Worm (Caenorhabditis elegans) whole organism, L4 larva: Measurements from ENCODE around the gene B0286.1.

ENCODE experiments used
- D1046.2 ChIP-seq: fragments of 200-800 bp; sonication (Bioruptor generic); IDR thresholded peaks from 2 replicates; pipeline ENCODE4 v1.3.6; 2022; ENCODE audit warnings: missing genetic modification characterization, missing compliant biosample characterization
- F10B5.3 ChIP-seq: sonication (generic microtip); optimal IDR thresholded peaks from 2 replicates; lab custom pipeline; 2016; ENCODE audit warnings: mild to moderate bottlenecking, missing genetic modification characterization, missing compliant biosample characterization
- F49E8.2 ChIP-seq: sonication (generic microtip); optimal IDR thresholded peaks from 2 replicates; lab custom pipeline; 2016; ENCODE audit warnings: missing compliant biosample characterization, mild to moderate bottlenecking, missing genetic modification characterization, borderline replicate concordance
- Y48G9A.11 ChIP-seq: fragments of 200-800 bp; sonication (Bioruptor generic); IDR thresholded peaks from 2 replicates; pipeline ENCODE4 v1.3.6; 2022; ENCODE audit warnings: missing genetic modification reagents, missing genetic modification characterization, missing compliant biosample characterization
- aha-1 ChIP-seq: fragments of 150-350 bp; peaks from one replicate; lab custom pipeline; 2014; ENCODE audit warnings: missing biosample characterization, missing genetic modification characterization
- ama-1 ChIP-seq: fragments of 150-350 bp; optimal IDR thresholded peaks from 2 replicates; lab custom pipeline; 2014; ENCODE audit warnings: inconsistent platforms, mixed read lengths
- ceh-20 ChIP-seq: fragments of 200-800 bp; sonication (Bioruptor generic); IDR thresholded peaks from 2 replicates; pipeline ENCODE4 v1.3.6; 2022; ENCODE audit warnings: missing genetic modification reagents, missing genetic modification characterization, missing compliant biosample characterization
- ceh-28 ChIP-seq: fragments of 150-350 bp; optimal IDR thresholded peaks from 2 replicates; lab custom pipeline; 2014; ENCODE audit warnings: missing biosample characterization, missing genetic modification reagents, missing genetic modification characterization
- ceh-44 ChIP-seq: fragments of 200-800 bp; sonication (Bioruptor generic); IDR thresholded peaks from 2 replicates; pipeline ENCODE4 v1.3.6; 2022; ENCODE audit warnings: missing genetic modification reagents, missing genetic modification characterization, missing compliant biosample characterization
- ceh-62 ChIP-seq: sonication (generic microtip); optimal IDR thresholded peaks from 2 replicates; lab custom pipeline; 2017; ENCODE audit warnings: missing biosample characterization, missing genetic modification characterization
- cey-2 ChIP-seq: sonication (generic microtip); optimal IDR thresholded peaks from 3 replicates; lab custom pipeline; 2017; ENCODE audit warnings: missing genetic modification characterization, mild to moderate bottlenecking, missing compliant biosample characterization, antibody characterized with exemption, borderline replicate concordance; ENCODE audit not compliant: insufficient read depth
- daf-16 ChIP-seq, 3 experiments: sonication (generic microtip); optimal IDR thresholded peaks; 2 replicates each; lab custom pipeline; 2016 to 2017; ENCODE audit warnings: missing genetic modification characterization in 3 of 3, missing genetic modification reagents in 3 of 3, mild to moderate bottlenecking in 2 of 3, missing compliant biosample characterization in 2 of 3, missing biosample characterization in 1 of 3, moderate library complexity in 1 of 3
- dmd-8 ChIP-seq: fragments of 200-800 bp; sonication (Bioruptor generic); IDR thresholded peaks from 2 replicates; pipeline ENCODE4 v1.3.6; 2022; ENCODE audit warnings: missing genetic modification characterization, missing compliant biosample characterization
- dpl-1 ChIP-seq: fragments of 150-350 bp; optimal IDR thresholded peaks from 2 replicates; lab custom pipeline; 2014; ENCODE audit warnings: missing biosample characterization, missing genetic modification reagents, missing genetic modification characterization
- egl-27 ChIP-seq: sonication (generic microtip); optimal IDR thresholded peaks from 3 replicates; lab custom pipeline; 2017; ENCODE audit warnings: missing biosample characterization, missing genetic modification reagents, missing genetic modification characterization
- lin-15B ChIP-seq: fragments of 150-350 bp; sonication (generic microtip); optimal IDR thresholded peaks from 3 replicates; lab custom pipeline; 2014; ENCODE audit warnings: missing biosample characterization, missing genetic modification characterization
- lin-29 ChIP-seq: fragments of 200-800 bp; sonication (Bioruptor generic); IDR thresholded peaks from 2 replicates; pipeline ENCODE4 v1.3.6; 2022; ENCODE audit warnings: missing genetic modification reagents, missing genetic modification characterization, missing compliant biosample characterization
- lin-38 ChIP-seq: fragments of 200-800 bp; sonication (Bioruptor generic); IDR thresholded peaks from 2 replicates; pipeline ENCODE4 v1.3.6; 2022; ENCODE audit warnings: missing genetic modification reagents, missing genetic modification characterization, missing compliant biosample characterization
- mxl-2 ChIP-seq: fragments of 200-800 bp; sonication (Bioruptor generic); conservative IDR thresholded peaks from 2 replicates; pipeline ENCODE4 v1.3.6; 2022; ENCODE audit warnings: missing genetic modification reagents, missing genetic modification characterization, missing compliant biosample characterization
- nhr-102 ChIP-seq: sonication (generic microtip); optimal IDR thresholded peaks from 2 replicates; lab custom pipeline; 2016; ENCODE audit warnings: mild to moderate bottlenecking, missing genetic modification characterization, moderate library complexity, missing compliant biosample characterization
- nhr-28 ChIP-seq: fragments of 150-350 bp; optimal IDR thresholded peaks from 2 replicates; lab custom pipeline; 2014; ENCODE audit warnings: missing biosample characterization, missing genetic modification characterization
- php-3 ChIP-seq: fragments of 200-800 bp; sonication (Bioruptor generic); IDR thresholded peaks from 2 replicates; pipeline ENCODE4 v1.3.6; 2022; ENCODE audit warnings: missing genetic modification reagents, missing genetic modification characterization, missing compliant biosample characterization
- saeg-2 ChIP-seq: fragments of 200-800 bp; sonication (Bioruptor generic); IDR thresholded peaks from 2 replicates; pipeline ENCODE4 v1.3.6; 2022; ENCODE audit warnings: missing genetic modification reagents, missing genetic modification characterization, missing compliant biosample characterization
- snpc-1.2 ChIP-seq: fragments of 200-800 bp; sonication (Bioruptor generic); IDR thresholded peaks from 2 replicates; pipeline ENCODE4 v1.3.6; 2022; ENCODE audit warnings: missing genetic modification reagents, missing genetic modification characterization, missing compliant biosample characterization
- tra-1 ChIP-seq: fragments of 200-800 bp; sonication (Bioruptor generic); IDR thresholded peaks from 2 replicates; pipeline ENCODE4 v1.3.6; 2022; ENCODE audit warnings: missing genetic modification reagents, missing genetic modification characterization, missing compliant biosample characterization
- unc-39 ChIP-seq: sonication (generic microtip); optimal IDR thresholded peaks from 2 replicates; lab custom pipeline; 2017; ENCODE audit warnings: missing biosample characterization, missing genetic modification characterization
- unc-62 ChIP-seq, 3 experiments: fragments of 150-350 bp in 1 of 3; sonication (generic microtip); optimal IDR thresholded peaks in 2 of 3; peaks in 1 of 3; 1 replicate in 1 of 3; 2 replicates in 2 of 3; lab custom pipeline; 2014 to 2017; ENCODE audit warnings: missing biosample characterization in 3 of 3, missing genetic modification characterization in 3 of 3, missing genetic modification reagents in 3 of 3, missing genotype in 1 of 3
- zfp-2 ChIP-seq: sonication (generic microtip); optimal IDR thresholded peaks from 2 replicates; lab custom pipeline; 2016; ENCODE audit warnings: mild to moderate bottlenecking, missing genetic modification characterization, missing compliant biosample characterization
- ztf-7 ChIP-seq: fragments of 150-350 bp; optimal IDR thresholded peaks from 2 replicates; lab custom pipeline; 2014; ENCODE audit warnings: missing biosample characterization, missing genetic modification characterization

Gene B0286.1

DNA sequence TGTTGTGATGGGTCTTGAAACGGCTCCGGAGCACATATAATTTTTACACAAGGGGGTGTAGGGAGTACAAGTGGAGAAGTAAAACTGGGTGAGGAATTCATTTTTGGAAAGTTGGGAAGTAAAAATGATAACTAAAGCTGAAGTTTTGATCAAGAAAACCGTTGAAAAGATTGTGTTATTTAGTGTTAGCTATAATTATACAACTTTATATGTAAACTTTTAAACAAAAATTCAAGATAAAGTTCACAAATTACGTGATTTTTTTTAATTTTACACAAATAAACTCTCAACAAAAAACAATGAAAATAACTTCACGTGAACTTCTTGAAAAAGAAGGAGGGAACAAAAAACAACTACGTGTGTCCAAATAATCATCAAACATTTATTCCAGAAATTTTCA, 23.1 kb upstream of the B0286.1 start, which contains the start of the genes H20J04.7 and H20J04.1:
H20J04.7 (minus strand) TSS at position 101 of the 400 bp plus-strand sequence.
H20J04.1 (plus strand) TSS at position 397 of the 400 bp plus-strand sequence.
- no peak for TF ChIP-seq egl-27 (tag; lab: Kevin White, UChicago)
- no peak for TF ChIP-seq dmd-8 (GFP tag; lab: Robert Waterston, UW)
- TF ChIP-seq, all 104 proteins: peak for 0

DNA sequence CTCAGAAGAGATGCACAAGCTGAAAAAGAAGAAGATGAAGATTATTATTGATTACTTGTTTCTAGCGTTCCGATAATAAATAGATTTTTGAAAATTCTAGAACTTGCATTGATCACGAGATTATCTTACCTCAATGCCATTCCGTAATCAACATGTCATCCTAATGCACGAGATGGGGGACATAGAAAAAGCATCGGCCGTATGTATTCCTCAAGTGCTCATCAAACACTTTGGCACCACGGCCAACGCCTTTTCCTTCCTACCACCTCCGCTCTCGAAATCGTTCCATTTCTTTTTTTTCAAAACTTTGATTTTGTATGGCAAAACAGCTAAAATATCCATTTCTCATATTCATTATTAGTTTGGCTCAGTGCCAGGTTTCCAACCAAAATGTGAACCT, 19.5 kb upstream of the B0286.1 start, which contains the start of gene lat-2:
lat-2 (plus strand) TSS at position 301 of the 400 bp plus-strand sequence.
- TF ChIP-seq unc-62 (GFP tag; optimal IDR thresholded peaks at IDR 0.05 in 1 of 2; lab: Kevin White, UChicago) (peak in 1 of 2 experiments; percentile 67), unc-62 (tag; optimal IDR thresholded peaks at IDR 0.05; lab: Kevin White, UChicago) (no peak), Y48G9A.11 (GFP tag; lab: Robert Waterston, UW) (no peak), cey-2 (no peak), zfp-2 (no peak), ama-1 (lab: Kevin White, UChicago) (no peak), ceh-20 (GFP tag; lab: Robert Waterston, UW) (no peak)
- TF ChIP-seq, all 104 proteins: peak for 1

DNA sequence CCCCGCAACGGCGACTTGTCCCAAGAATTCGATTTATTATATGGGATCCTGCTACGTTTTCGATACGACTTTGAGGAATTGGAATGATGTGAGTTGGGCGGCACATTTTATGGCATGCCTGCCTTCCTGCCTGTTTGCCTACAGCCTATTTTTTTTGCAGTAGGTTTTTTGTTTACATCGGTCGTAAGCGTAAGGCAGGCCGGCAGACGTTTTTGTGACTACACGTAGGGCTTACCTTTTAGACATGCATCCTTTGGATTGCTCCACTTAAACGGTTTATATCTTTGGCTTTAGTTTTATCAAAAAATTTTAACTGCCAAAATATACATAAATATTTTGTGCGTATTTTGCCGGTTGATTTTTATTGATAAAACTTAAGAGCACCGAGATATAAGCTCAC, 19.1 kb upstream of the B0286.1 start:
- TF ChIP-seq lin-38 (GFP tag; lab: Robert Waterston, UW), result no peak
- TF ChIP-seq aha-1 (tag; lab: Kevin White, UChicago), result peak; percentile 91
- TF ChIP-seq, all 104 proteins: peak for 1

DNA sequence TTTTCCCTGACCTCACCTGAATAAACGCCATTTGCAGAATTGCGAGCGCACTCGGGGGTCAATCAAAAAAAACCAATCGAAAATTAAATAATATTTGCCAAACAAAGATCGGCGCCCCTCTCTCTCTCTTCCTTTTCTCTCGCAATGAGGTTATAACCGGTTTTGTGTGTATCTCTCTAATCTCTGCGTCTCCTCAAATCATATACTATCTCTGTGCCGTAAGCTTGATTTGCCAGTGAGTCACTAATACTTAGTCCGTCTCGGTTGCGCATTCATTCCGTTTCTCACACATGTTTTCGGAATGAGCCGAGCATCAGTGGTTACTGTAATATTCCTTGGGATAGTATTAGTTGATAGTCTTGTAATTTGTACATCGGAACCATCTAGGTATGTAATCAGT, 16.2 kb upstream of the B0286.1 start:
- TF ChIP-seq tra-1 (GFP tag; lab: Robert Waterston, UW) (no peak), unc-62 (GFP tag; optimal IDR thresholded peaks at IDR 0.05 in 1 of 2; lab: Kevin White, UChicago) (peak in 1 of 2 experiments; percentile 65), unc-62 (tag; optimal IDR thresholded peaks at IDR 0.05; lab: Kevin White, UChicago) (no peak)
- TF ChIP-seq, all 104 proteins: peak for 1

DNA sequence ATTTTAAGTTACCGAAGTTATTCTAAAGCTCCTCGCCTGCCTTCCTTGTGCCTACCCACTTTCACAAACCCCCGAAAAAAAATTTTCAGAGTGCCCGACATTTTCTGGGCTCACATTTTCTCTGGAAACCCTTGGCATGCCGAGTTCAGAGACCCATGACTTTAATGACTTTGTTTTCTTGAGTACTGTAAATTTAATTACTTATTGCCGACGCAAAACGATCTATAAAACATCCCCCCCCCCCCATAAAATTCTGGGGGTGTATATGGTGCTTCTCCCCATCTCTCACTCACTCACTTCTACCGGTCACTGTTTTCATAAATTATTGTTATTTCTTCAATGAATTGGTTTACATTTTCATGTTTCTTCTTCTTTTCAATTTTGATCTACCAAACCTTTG, 10.4 kb upstream of the B0286.1 start, which contains the start of gene try-9:
try-9 (plus strand) TSS at position 301 of the 400 bp plus-strand sequence.
- TF ChIP-seq php-3 (GFP tag; lab: Robert Waterston, UW), result 0 out of 2 replicates have a peak, but pooled peaks have one; percentile 26
- TF ChIP-seq nhr-102, result no peak
- TF ChIP-seq dpl-1 (GFP tag; lab: Kevin White, UChicago), result no peak
- no peak for TF ChIP-seq saeg-2 (GFP tag; lab: Robert Waterston, UW)
- no peak for TF ChIP-seq lin-29 (GFP tag; lab: Robert Waterston, UW)
- no peak for TF ChIP-seq snpc-1.2
- no peak for TF ChIP-seq ztf-7
- peak; percentile 38 for TF ChIP-seq aha-1 (tag; lab: Kevin White, UChicago)
- TF ChIP-seq nhr-28 (tag; lab: Kevin White, UChicago), result no peak
- TF ChIP-seq unc-39 (tag; lab: Kevin White, UChicago), result no peak
- TF ChIP-seq F49E8.2 (tag; lab: Kevin White, UChicago), result no peak
- TF ChIP-seq ceh-28 (tag; lab: Kevin White, UChicago), result no peak
- no peak for TF ChIP-seq ama-1 (lab: Kevin White, UChicago)
- TF ChIP-seq ceh-62, result no peak
- no peak for TF ChIP-seq F10B5.3 (tag; lab: Kevin White, UChicago)
- no peak for TF ChIP-seq D1046.2 (GFP tag; lab: Robert Waterston, UW)
- no peak for TF ChIP-seq ceh-44 (GFP tag; lab: Robert Waterston, UW)

ce11 chrII:4369715-4370114, 8.6 kb upstream of the B0286.1 start:
- peak; percentile 96 for TF ChIP-seq aha-1 (tag; lab: Kevin White, UChicago)
- TF ChIP-seq mxl-2 (GFP tag; lab: Robert Waterston, UW), result no peak

DNA sequence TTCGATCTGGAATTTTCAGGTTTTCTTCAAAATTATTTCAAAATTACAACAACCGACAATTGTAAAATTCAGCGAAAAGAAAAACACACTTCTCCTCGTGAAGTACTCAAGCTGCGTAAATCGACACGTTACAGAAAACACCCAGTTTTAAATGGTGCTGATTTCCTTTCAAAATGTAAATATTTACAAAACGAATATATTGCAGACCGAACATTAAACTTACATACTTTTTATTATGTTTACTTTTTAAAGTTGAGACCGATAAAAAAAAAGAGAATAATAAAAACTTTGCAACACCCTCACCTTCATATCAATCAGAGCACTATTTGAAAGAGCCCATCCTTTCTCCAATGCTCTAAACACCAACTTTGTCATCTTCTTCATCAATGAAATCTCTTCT, 7.5 kb upstream of the B0286.1 start:
- no peak for TF ChIP-seq lin-15B
- TF ChIP-seq ama-1 (lab: Kevin White, UChicago), result no peak
- TF ChIP-seq daf-16 (GFP tag; optimal IDR thresholded peaks at IDR 0.05; lab: Kevin White, UChicago), result no peak
- TF ChIP-seq daf-16 (tag; optimal IDR thresholded peaks at IDR 0.05; lab: Kevin White, UChicago), result peak; percentile 56
